Worm (Caenorhabditis elegans) whole organism, mixed stage, embryonic: ENCODE results near the gene chk-1.
A peak's percentile ranks its signal among the peaks of the same experiment; 100 is the strongest.

Experiments used
- M03D4.4 ChIP-seq: sonication (generic microtip); optimal IDR thresholded peaks from 2 replicates; lab custom pipeline; 2017; ENCODE audit warnings: mild to moderate bottlenecking, missing genetic modification characterization, missing compliant biosample characterization
- bed-3 ChIP-seq: fragments of 200-800 bp; sonication (Bioruptor generic); optimal IDR thresholded peaks from 3 replicates; lab custom pipeline; 2018; ENCODE audit warnings: mild to moderate bottlenecking, missing genetic modification characterization, moderate library complexity, missing compliant biosample characterization
- blmp-1 ChIP-seq: fragments of 150-350 bp; optimal IDR thresholded peaks from 2 replicates; lab custom pipeline; 2014; ENCODE audit warnings: missing biosample characterization, missing genetic modification characterization
- ceh-39 ChIP-seq: fragments of 150-350 bp; optimal IDR thresholded peaks from 2 replicates; lab custom pipeline; 2014; ENCODE audit warnings: missing biosample characterization, missing genetic modification characterization
- ceh-43 ChIP-seq: fragments of 200-800 bp; sonication (Bioruptor generic); optimal IDR thresholded peaks from 2 replicates; lab custom pipeline; 2018; ENCODE audit warnings: mild to moderate bottlenecking, missing genetic modification characterization, moderate library complexity, missing compliant biosample characterization
- ceh-83 ChIP-seq: fragments of 200-800 bp; sonication (Bioruptor generic); optimal IDR thresholded peaks from 2 replicates; lab custom pipeline; 2018; ENCODE audit warnings: mild to moderate bottlenecking, missing genetic modification characterization, missing compliant biosample characterization
- ces-1 ChIP-seq: fragments of 150-350 bp; optimal IDR thresholded peaks from 2 replicates; lab custom pipeline; 2014; ENCODE audit warnings: missing biosample characterization, missing genetic modification reagents, missing genetic modification characterization
- cnd-1 ChIP-seq: fragments of 200-800 bp; sonication (Bioruptor generic); optimal IDR thresholded peaks from 2 replicates; lab custom pipeline; 2018; ENCODE audit warnings: mild to moderate bottlenecking, missing genetic modification characterization, missing compliant biosample characterization
- drap-1 ChIP-seq: fragments of 200-800 bp; sonication (Bioruptor generic); optimal IDR thresholded peaks from 3 replicates; lab custom pipeline; 2018; ENCODE audit warnings: mild to moderate bottlenecking, missing genetic modification characterization, missing compliant biosample characterization
- elt-1 ChIP-seq: sonication (generic microtip); optimal IDR thresholded peaks from 2 replicates; lab custom pipeline; 2017; ENCODE audit warnings: missing genetic modification characterization, mild to moderate bottlenecking, missing compliant biosample characterization, antibody characterized with exemption, moderate library complexity, borderline replicate concordance; ENCODE audit not compliant: insufficient read depth
- elt-3 ChIP-seq: fragments of 150-350 bp; optimal IDR thresholded peaks from 2 replicates; lab custom pipeline; 2014; ENCODE audit warnings: missing biosample characterization, missing genetic modification characterization
- ham-2 ChIP-seq: fragments of 200-800 bp; sonication (Bioruptor generic); optimal IDR thresholded peaks from 2 replicates; lab custom pipeline; 2018; ENCODE audit warnings: mild to moderate bottlenecking, missing genetic modification characterization, missing compliant biosample characterization
- hlh-1 ChIP-seq: fragments of 150-350 bp; optimal IDR thresholded peaks from 2 replicates; lab custom pipeline; 2014; ENCODE audit warnings: missing biosample characterization, missing genetic modification reagents, missing genetic modification characterization
- lin-13 ChIP-seq: fragments of 150-350 bp; optimal IDR thresholded peaks from 2 replicates; lab custom pipeline; 2014; ENCODE audit warnings: missing biosample characterization, missing genetic modification characterization
- lin-32 ChIP-seq: fragments of 200-800 bp; sonication (Bioruptor generic); optimal IDR thresholded peaks from 2 replicates; lab custom pipeline; 2018; ENCODE audit warnings: mild to moderate bottlenecking, missing genetic modification characterization, missing compliant biosample characterization
- lsy-2 ChIP-seq: fragments of 150-350 bp; optimal IDR thresholded peaks from 2 replicates; lab custom pipeline; 2014; ENCODE audit warnings: missing biosample characterization, missing genetic modification characterization
- mab-5 ChIP-seq: fragments of 150-350 bp; optimal IDR thresholded peaks from 2 replicates; lab custom pipeline; 2014; ENCODE audit warnings: missing biosample characterization, missing genetic modification characterization
- mep-1 ChIP-seq: fragments of 150-350 bp; optimal IDR thresholded peaks from 2 replicates; lab custom pipeline; 2017; ENCODE audit warnings: missing biosample characterization, missing genetic modification reagents, missing genetic modification characterization, inconsistent platforms
- mls-2 ChIP-seq: sonication (generic microtip); optimal IDR thresholded peaks from 2 replicates; lab custom pipeline; 2016; ENCODE audit warnings: mild to moderate bottlenecking, missing genetic modification characterization, moderate library complexity, missing compliant biosample characterization
- nhr-2 ChIP-seq: fragments of 150-350 bp; optimal IDR thresholded peaks from 2 replicates; lab custom pipeline; 2014; ENCODE audit warnings: missing biosample characterization, missing genetic modification characterization
- nhr-237 ChIP-seq: fragments of 150-350 bp; optimal IDR thresholded peaks from 2 replicates; lab custom pipeline; 2014; ENCODE audit warnings: missing biosample characterization, missing genetic modification characterization
- nhr-28 ChIP-seq: fragments of 150-350 bp; optimal IDR thresholded peaks from 2 replicates; lab custom pipeline; 2014; ENCODE audit warnings: missing biosample characterization, missing genetic modification characterization
- pha-4 ChIP-seq: fragments of 150-350 bp; optimal IDR thresholded peaks from 2 replicates; lab custom pipeline; 2018; ENCODE audit warnings: missing biosample characterization, missing genetic modification reagents, missing genetic modification characterization
- sem-2 ChIP-seq: fragments of 200-800 bp; sonication (Bioruptor generic); optimal IDR thresholded peaks from 2 replicates; lab custom pipeline; 2018; ENCODE audit warnings: mild to moderate bottlenecking, missing genetic modification characterization, missing compliant biosample characterization
- snpc-4 ChIP-seq: fragments of 150-350 bp; optimal IDR thresholded peaks from 2 replicates; lab custom pipeline; 2014; ENCODE audit warnings: missing biosample characterization, missing genetic modification characterization
- sptf-1 ChIP-seq: sonication (generic microtip); optimal IDR thresholded peaks from 2 replicates; lab custom pipeline; 2017; ENCODE audit warnings: mild to moderate bottlenecking, missing genetic modification characterization, moderate library complexity, missing compliant biosample characterization
- tbx-8 ChIP-seq: fragments of 200-800 bp; sonication (Bioruptor generic); optimal IDR thresholded peaks from 2 replicates; lab custom pipeline; 2018; ENCODE audit warnings: mild to moderate bottlenecking, missing genetic modification characterization, moderate library complexity, missing compliant biosample characterization
- unc-120 ChIP-seq: sonication (generic microtip); optimal IDR thresholded peaks from 2 replicates; lab custom pipeline; 2017; ENCODE audit warnings: missing genetic modification characterization, missing compliant biosample characterization; ENCODE audit not compliant: poor library complexity, severe bottlenecking
- unc-39 ChIP-seq: fragments of 150-350 bp; optimal IDR thresholded peaks from 2 replicates; lab custom pipeline; 2014; ENCODE audit warnings: missing biosample characterization, missing genetic modification characterization
- unc-62 ChIP-seq: fragments of 150-350 bp; optimal IDR thresholded peaks from 2 replicates; lab custom pipeline; 2014; ENCODE audit warnings: missing biosample characterization, missing genetic modification reagents, missing genetic modification characterization
- zip-8 ChIP-seq: fragments of 150-350 bp; optimal IDR thresholded peaks from 2 replicates; lab custom pipeline; 2014; ENCODE audit warnings: missing biosample characterization, missing genetic modification characterization
- ztf-11 ChIP-seq: fragments of 150-350 bp; optimal IDR thresholded peaks from 2 replicates; lab custom pipeline; 2014; ENCODE audit warnings: missing biosample characterization, missing genetic modification characterization

chk-1 gene

ce11 chrV:3756887-3757286, 2.4 kb downstream of the chk-1 start, which contains the start of gene gid-7:
gid-7 (minus strand) TSS chrV:3757074.
- TF ChIP-seq mep-1 (tag; lab: Kevin White, UChicago) (no peak), ces-1 (peak; percentile 72)

- no peak for TF ChIP-seq ceh-83 (GFP tag; lab: Kevin White, UChicago)
These were observed 8.9 kb downstream of the chk-1 start for ce11 chrV:3750328-3750727.

DNA sequence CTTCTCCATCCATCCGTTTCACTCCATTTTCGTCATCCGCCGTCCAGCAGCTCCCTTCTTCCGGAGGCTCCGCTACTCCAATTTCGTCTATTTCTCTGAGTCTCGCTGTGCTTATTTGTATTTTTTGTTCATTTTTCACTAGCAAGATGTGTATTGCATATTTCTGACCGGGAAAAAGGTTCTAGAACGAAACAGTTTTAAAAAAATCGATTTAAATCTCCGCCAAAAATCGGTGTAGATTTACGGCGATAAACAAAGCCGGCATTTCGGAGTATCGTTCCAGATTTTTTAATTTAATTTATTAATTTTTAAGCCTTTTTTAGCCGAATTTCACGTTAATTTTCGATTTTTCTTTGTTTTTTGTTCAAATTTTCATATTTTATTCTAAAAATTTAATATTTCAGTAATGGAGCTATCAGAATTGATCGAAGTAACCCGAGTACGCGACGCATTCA, 16.1 kb downstream of the chk-1 start, which contains the start of gene mtm-9:
TSS of gene mtm-9 (plus strand) at position 405 of the 455 bp plus-strand sequence.
- peak; percentile 46 for TF ChIP-seq ceh-39 (tag; lab: Kevin White, UChicago)
- TF ChIP-seq drap-1 (GFP tag; lab: Kevin White, UChicago): no peak
- peak; percentile 81 for TF ChIP-seq ces-1
- TF ChIP-seq lsy-2: peak; percentile 3
- peak; percentile 8 for TF ChIP-seq mep-1 (tag; lab: Kevin White, UChicago)
- TF ChIP-seq, all 35 proteins: peak for 4

- TF ChIP-seq mep-1 (tag; lab: Kevin White, UChicago) (no peak), unc-120 (tag; lab: Kevin White, UChicago) (no peak), ztf-11 (tag; lab: Kevin White, UChicago) (no peak), ham-2 (GFP tag; lab: Kevin White, UChicago) (no peak), sptf-1 (no peak), unc-62 (GFP tag; lab: Kevin White, UChicago) (no peak), elt-3 (tag; lab: Kevin White, UChicago) (no peak), M03D4.4 (tag; lab: Kevin White, UChicago) (no peak), ces-1 (no peak), zip-8 (tag; lab: Kevin White, UChicago) (no peak), sem-2 (GFP tag; lab: Kevin White, UChicago) (no peak), pha-4 (tag; lab: Kevin White, UChicago) (no peak), tbx-8 (no peak), cnd-1 (tag; lab: Kevin White, UChicago) (no peak), mls-2 (tag; lab: Kevin White, UChicago) (no peak), ceh-43 (GFP tag; lab: Kevin White, UChicago) (no peak), unc-39 (tag; lab: Kevin White, UChicago) (no peak), blmp-1 (no peak), snpc-4 (tag; lab: Kevin White, UChicago) (no peak), lin-32 (no peak)
These were observed 20.0 kb downstream of the chk-1 start, which contains the start of gene hpo-36 for ce11 chrV:3739302-3739701. hpo-36 (minus strand) TSS chrV:3739402.

DNA sequence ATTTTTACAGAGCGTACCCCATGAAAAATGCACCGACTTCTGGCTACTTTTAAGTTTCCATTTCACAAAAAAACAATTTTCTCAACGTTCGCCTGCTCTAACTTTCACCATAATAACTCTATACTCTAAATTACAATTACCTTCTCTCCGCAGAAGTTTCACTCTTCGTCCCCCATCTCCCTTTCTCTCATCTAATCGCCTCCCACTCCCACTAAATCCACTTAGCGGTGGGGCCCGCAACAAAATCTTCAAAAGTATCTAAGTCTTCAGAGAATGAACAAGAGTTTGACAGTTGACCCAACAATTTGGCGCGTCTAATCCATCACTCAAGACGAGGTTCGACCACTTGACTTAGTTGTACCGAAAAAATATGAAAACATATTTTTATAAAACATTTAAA, 20.9 kb downstream of the chk-1 start:
- TF ChIP-seq nhr-28 (tag; lab: Kevin White, UChicago) (no peak), sptf-1 (no peak), ces-1 (peak; percentile 57), ceh-39 (tag; lab: Kevin White, UChicago) (no peak), zip-8 (tag; lab: Kevin White, UChicago) (no peak), mab-5 (no peak), snpc-4 (tag; lab: Kevin White, UChicago) (no peak)
- TF ChIP-seq, all 35 proteins: peak for 1

DNA sequence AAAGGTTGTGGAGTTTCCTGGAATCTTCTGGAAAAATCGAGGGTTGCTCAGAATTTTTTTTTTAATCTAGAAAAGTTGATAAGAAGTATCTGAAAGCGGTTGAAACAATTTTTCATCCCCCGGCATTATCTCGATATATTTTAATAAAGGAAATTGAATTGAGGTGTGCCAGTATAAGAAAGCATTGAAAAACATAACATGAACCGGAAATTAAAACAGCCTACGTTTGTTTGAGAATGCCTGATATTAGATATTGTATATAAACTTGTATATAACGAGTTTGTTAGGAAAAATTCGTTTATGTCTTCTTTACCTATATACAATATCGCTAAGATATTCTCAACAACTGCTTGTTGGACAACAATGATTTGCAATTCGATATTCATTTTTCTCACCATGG, 34.5 kb downstream of the chk-1 start, which contains the start of gene str-30:
TSS of gene str-30 (plus strand) at position 301 of the 400 bp plus-strand sequence.
- TF ChIP-seq nhr-28 (tag; lab: Kevin White, UChicago): no peak

ce11 chrV:3718507-3718906, 40.8 kb downstream of the chk-1 start:
- no peak for TF ChIP-seq ztf-11 (tag; lab: Kevin White, UChicago)
- TF ChIP-seq snpc-4 (tag; lab: Kevin White, UChicago): no peak
- TF ChIP-seq zip-8 (tag; lab: Kevin White, UChicago): no peak
- TF ChIP-seq ceh-43 (GFP tag; lab: Kevin White, UChicago): no peak
- no peak for TF ChIP-seq ces-1
- TF ChIP-seq bed-3: no peak
- no peak for TF ChIP-seq hlh-1 (tag; lab: Kevin White, UChicago)
- no peak for TF ChIP-seq lin-32
- TF ChIP-seq elt-1 (tag; lab: Kevin White, UChicago): no peak
- TF ChIP-seq lin-13: no peak
- no peak for TF ChIP-seq nhr-2 (tag; lab: Kevin White, UChicago)
- no peak for TF ChIP-seq mep-1 (tag; lab: Kevin White, UChicago)
- no peak for TF ChIP-seq nhr-28 (tag; lab: Kevin White, UChicago)
- no peak for TF ChIP-seq nhr-237
- no peak for TF ChIP-seq ceh-39 (tag; lab: Kevin White, UChicago)
- TF ChIP-seq tbx-8: no peak
- TF ChIP-seq ham-2 (GFP tag; lab: Kevin White, UChicago): no peak
